Worm (Caenorhabditis elegans) whole organism, L2 larva: ENCODE measurements around the gene T28C6.10.

Experiments
- aly-2 ChIP-seq: fragments of 150-350 bp; optimal IDR thresholded peaks from 2 replicates; lab custom pipeline; 2014; ENCODE audit warnings: missing biosample characterization, missing genetic modification characterization
- ama-1 ChIP-seq: fragments of 150-350 bp; optimal IDR thresholded peaks from 2 replicates; lab custom pipeline; 2018; ENCODE audit warnings: inconsistent platforms
- mdl-1 ChIP-seq, 2 experiments: fragments of 150-350 bp in 1 of 2; sonication (generic microtip) in 1 of 2; optimal IDR thresholded peaks; 2 replicates each; lab custom pipeline; 2017; ENCODE audit warnings: missing biosample characterization in 2 of 2, missing genetic modification characterization in 2 of 2
- unc-39 ChIP-seq: fragments of 150-350 bp; optimal IDR thresholded peaks from 2 replicates; lab custom pipeline; 2014; ENCODE audit warnings: missing biosample characterization, missing genetic modification characterization

DNA sequence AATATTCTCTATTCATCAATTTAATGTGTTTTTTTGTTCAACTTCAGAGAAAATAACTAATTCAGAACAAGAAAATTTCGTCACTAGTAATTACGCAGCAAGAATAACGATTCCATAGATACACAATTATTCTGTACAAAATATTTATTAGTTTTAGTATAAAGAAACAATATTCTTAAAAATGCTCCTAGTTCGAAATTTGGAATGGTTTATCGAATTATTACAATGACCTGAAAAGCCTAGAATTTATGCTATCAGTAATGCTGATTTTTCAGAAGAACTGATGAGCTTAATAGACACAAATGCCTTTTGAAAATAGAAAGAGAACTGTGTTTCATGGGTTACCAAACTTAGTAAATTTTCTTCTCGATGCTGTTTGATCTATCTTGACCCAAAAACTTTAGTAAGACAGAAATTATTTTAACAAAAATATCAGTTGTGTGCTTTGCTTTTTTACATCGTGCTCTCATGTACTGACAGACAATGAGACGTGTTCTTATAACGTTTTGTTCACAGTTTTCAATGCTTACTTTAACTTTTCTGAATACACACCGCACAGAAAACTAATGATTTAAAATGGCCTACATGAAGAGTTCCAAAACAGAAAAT lies 8.4 kb downstream of the T28C6.10 start:
- TF ChIP-seq mdl-1 (tag; optimal IDR thresholded peaks at IDR 0.05; lab: Kevin White, UChicago) (no peak), unc-39 (tag; lab: Kevin White, UChicago) (no peak), ama-1 (lab: Kevin White, UChicago) (no peak), aly-2 (peak; percentile 3)
